Fruit fly (Drosophila melanogaster): ENCODE data around the gene CG12986.

The CG12986 gene

dm6 chrX:17782058-17782457 is 37.4 kb downstream of the CG12986 start (continued):
- TF ChIP-seq Stat92E (GFP tag; optimal IDR thresholded peaks at IDR 0.05), result no peak
- no peak for TF ChIP-seq CG33213 (GFP tag; optimal IDR thresholded peaks at IDR 0.05)
- peak; percentile 37 for TF ChIP-seq Hmr (GFP tag; optimal IDR thresholded peaks at IDR 0.05)
- TF ChIP-seq sim (GFP tag; IDR thresholded peaks at IDR 0.05), result no peak
- no peak for TF ChIP-seq grn (GFP tag; optimal IDR thresholded peaks at IDR 0.05)
- no peak for TF ChIP-seq nerfin-2 (GFP tag; IDR thresholded peaks at IDR 0.05; ENCODE audit: partially characterized antibody)
- no peak for TF ChIP-seq Nf-YA (GFP tag; IDR thresholded peaks at IDR 0.05)
- TF ChIP-seq Ada2b (GFP tag; IDR thresholded peaks at IDR 0.05), result no peak
- TF ChIP-seq CG8359 (GFP tag; optimal IDR thresholded peaks at IDR 0.05; ENCODE audit: borderline replicate concordance), result no peak
- TF ChIP-seq vfl (GFP tag; optimal IDR thresholded peaks at IDR 0.05), result no peak
- TF ChIP-seq CG9215 (GFP tag; IDR thresholded peaks at IDR 0.05), result no peak
- no peak for TF ChIP-seq Fer2 (tag; optimal IDR thresholded peaks at IDR 0.05)
- no peak for TF ChIP-seq ac (GFP tag; optimal IDR thresholded peaks at IDR 0.05)
- TF ChIP-seq kni (GFP tag; optimal IDR thresholded peaks at IDR 0.05), result no peak
- TF ChIP-seq CG33557 (GFP tag; optimal IDR thresholded peaks at IDR 0.05), result peak; percentile 48
- no peak for TF ChIP-seq CG7372 (GFP tag; IDR thresholded peaks at IDR 0.05)
- no peak for TF ChIP-seq vvl (GFP tag; IDR thresholded peaks at IDR 0.05)
- no peak for TF ChIP-seq CG7786 (GFP tag; optimal IDR thresholded peaks at IDR 0.05)
- no peak for TF ChIP-seq Gug (GFP tag; IDR thresholded peaks at IDR 0.05)
- TF ChIP-seq CkIIα-i1 (GFP tag; IDR thresholded peaks at IDR 0.05), result no peak
- TF ChIP-seq CG11723 (GFP tag; optimal IDR thresholded peaks at IDR 0.05), result no peak
- no peak for TF ChIP-seq prd (optimal IDR thresholded peaks at IDR 0.05)
- TF ChIP-seq prd (GFP tag; IDR thresholded peaks at IDR 0.05), result no peak
- TF ChIP-seq otp (GFP tag; IDR thresholded peaks at IDR 0.05), result no peak
- peak; percentile 38 for TF ChIP-seq CG15601 (tag; optimal IDR thresholded peaks at IDR 0.05)
- TF ChIP-seq lmd (GFP tag; IDR thresholded peaks at IDR 0.05), result no peak
- no peak for TF ChIP-seq Hmx (GFP tag; optimal IDR thresholded peaks at IDR 0.05)
- no peak for TF ChIP-seq CG12942 (GFP tag; optimal IDR thresholded peaks at IDR 0.05)
- TF ChIP-seq Deaf1 (tag; optimal IDR thresholded peaks at IDR 0.05), result peak; percentile 38
- no peak for TF ChIP-seq sna (GFP tag; IDR thresholded peaks at IDR 0.05; ENCODE audit: partially characterized antibody)
- TF ChIP-seq Sry-β (GFP tag; optimal IDR thresholded peaks at IDR 0.05), result no peak
- no peak for TF ChIP-seq stc (GFP tag; IDR thresholded peaks at IDR 0.05)
- no peak for TF ChIP-seq Adf1 (GFP tag; IDR thresholded peaks at IDR 0.05)
- no peak for TF ChIP-seq CG32767 (GFP tag; IDR thresholded peaks at IDR 0.05)
- TF ChIP-seq Taf1 (GFP tag; IDR thresholded peaks at IDR 0.05), result no peak
- TF ChIP-seq CG32532 (GFP tag; IDR thresholded peaks at IDR 0.05), result no peak
- no peak for TF ChIP-seq dysf (GFP tag; IDR thresholded peaks at IDR 0.05)
- no peak for TF ChIP-seq CG6175 (GFP tag; IDR thresholded peaks at IDR 0.05)
- no peak for TF ChIP-seq Pdp1 (GFP tag; optimal IDR thresholded peaks at IDR 0.05)
- no peak for TF ChIP-seq pzg (GFP tag; optimal IDR thresholded peaks at IDR 0.05)
- TF ChIP-seq pan (optimal IDR thresholded peaks at IDR 0.05), result no peak
- no peak for TF ChIP-seq pan (GFP tag; optimal IDR thresholded peaks at IDR 0.05 in 1 of 2, IDR thresholded peaks at IDR 0.05 in 1 of 2)
- TF ChIP-seq CG16815 (GFP tag; optimal IDR thresholded peaks at IDR 0.05), result peak; percentile 27
- TF ChIP-seq Sry-δ (GFP tag; optimal IDR thresholded peaks at IDR 0.05), result no peak
- TF ChIP-seq Scr (GFP tag; IDR thresholded peaks at IDR 0.05; ENCODE audit: partially characterized antibody), result no peak
- TF ChIP-seq Camta (GFP tag; optimal IDR thresholded peaks at IDR 0.05), result no peak
- no peak for TF ChIP-seq MBD-R2 (GFP tag; IDR thresholded peaks at IDR 0.05)
- TF ChIP-seq CG6272 (GFP tag; IDR thresholded peaks at IDR 0.05), result no peak
- no peak for TF ChIP-seq dan (GFP tag; IDR thresholded peaks at IDR 0.05)
- peak; percentile 43 for TF ChIP-seq D19A (tag; optimal IDR thresholded peaks at IDR 0.05)
- no peak for TF ChIP-seq CG18599 (GFP tag; optimal IDR thresholded peaks at IDR 0.05)
- peak; percentile 28 for TF ChIP-seq ATbp (GFP tag; optimal IDR thresholded peaks at IDR 0.05)
- TF ChIP-seq CG1792 (GFP tag; optimal IDR thresholded peaks at IDR 0.05), result no peak
